Worm (Caenorhabditis elegans): ENCODE measurements around the gene nhr-71.

ce11 chrX:13736679-13737078 is 10.4 kb upstream of the nhr-71 start:
- TF ChIP-seq him-1 (tag; optimal IDR thresholded peaks at IDR 0.05) (no peak), W03F9.2 (tag; optimal IDR thresholded peaks at IDR 0.05) (no peak)

Data from whole organism, L4/young adult.